Worm (Caenorhabditis elegans): ENCODE data around the gene ntl-3.

ntl-3 gene

ce11 chrIII:11881549-11881948 lies 35.3 kb upstream of the ntl-3 start (continued):
- no peak for TF ChIP-seq ctbp-1 (GFP tag; IDR thresholded peaks at IDR 0.05)
- peak; percentile 11 for TF ChIP-seq mes-2 (tag; optimal IDR thresholded peaks at IDR 0.05; ENCODE audit: poor library complexity, severe bottlenecking)
- TF ChIP-seq set-16 (GFP tag; IDR thresholded peaks at IDR 0.05), result no peak
- TF ChIP-seq zag-1 (tag; optimal IDR thresholded peaks at IDR 0.05), result no peak
- no peak for TF ChIP-seq ceh-20 (GFP tag; IDR thresholded peaks at IDR 0.05)
- no peak for TF ChIP-seq ZK337.2 (GFP tag; IDR thresholded peaks at IDR 0.05)
- TF ChIP-seq T20F7.1 (GFP tag; optimal IDR thresholded peaks at IDR 0.05), result no peak
- no peak for TF ChIP-seq duxl-1 (tag; optimal IDR thresholded peaks at IDR 0.05; ENCODE audit: poor library complexity)
- TF ChIP-seq php-3 (GFP tag; IDR thresholded peaks at IDR 0.05), result peak; percentile 82
- TF ChIP-seq nhr-102 (tag; optimal IDR thresholded peaks at IDR 0.05), result no peak
- TF ChIP-seq aha-1 (tag), result no peak
- TF ChIP-seq snpc-1.2 (GFP tag; IDR thresholded peaks at IDR 0.05), result no peak
- no peak for TF ChIP-seq attf-4 (tag; optimal IDR thresholded peaks at IDR 0.05)
- TF ChIP-seq hif-1 (tag; optimal IDR thresholded peaks at IDR 0.05), result peak in 1 of 2 experiments; percentile 5
- no peak for TF ChIP-seq tra-1 (GFP tag; IDR thresholded peaks at IDR 0.05)
- peak in 1 of 2 experiments; percentile 41 for TF ChIP-seq unc-62 (GFP tag; optimal IDR thresholded peaks at IDR 0.05 in 1 of 2)
- no peak for TF ChIP-seq unc-62 (tag; optimal IDR thresholded peaks at IDR 0.05)
- no peak for TF ChIP-seq lin-39 (tag; optimal IDR thresholded peaks at IDR 0.05)
- no peak for TF ChIP-seq lin-13 (GFP tag; optimal IDR thresholded peaks at IDR 0.05)
- TF ChIP-seq pqm-1 (tag; optimal IDR thresholded peaks at IDR 0.05), result peak; percentile 90
- no peak for TF ChIP-seq Y105C5A.15 (GFP tag; IDR thresholded peaks at IDR 0.05)
- no peak for TF ChIP-seq spr-3 (GFP tag; optimal IDR thresholded peaks at IDR 0.05)
- TF ChIP-seq dve-1 (tag; optimal IDR thresholded peaks at IDR 0.05; ENCODE audit: insufficient read depth), result peak; percentile 85
- no peak for TF ChIP-seq D1046.2 (GFP tag; IDR thresholded peaks at IDR 0.05)
- TF ChIP-seq ztf-7 (tag; optimal IDR thresholded peaks at IDR 0.05), result no peak
- no peak for TF ChIP-seq ceh-62 (tag; optimal IDR thresholded peaks at IDR 0.05)

ce11 chrIII:11878751-11879150 lies 32.5 kb upstream of the ntl-3 start, which contains the start of gene Y56A3A.6:
Y56A3A.6 (minus strand) TSS chrIII:11878803.
- TF ChIP-seq dpl-1 (GFP tag; optimal IDR thresholded peaks at IDR 0.05), result no peak
- no peak for TF ChIP-seq set-16 (GFP tag; IDR thresholded peaks at IDR 0.05)
- no peak for TF ChIP-seq hif-1 (tag; optimal IDR thresholded peaks at IDR 0.05)
- TF ChIP-seq hlh-11 (tag; optimal IDR thresholded peaks at IDR 0.05), result peak; percentile 8
- no peak for TF ChIP-seq ctbp-1 (GFP tag; IDR thresholded peaks at IDR 0.05)
- no peak for TF ChIP-seq unc-62 (GFP tag; optimal IDR thresholded peaks at IDR 0.05 in 1 of 2)
- no peak for TF ChIP-seq unc-62 (tag; optimal IDR thresholded peaks at IDR 0.05)
- peak; percentile 48 for TF ChIP-seq dve-1 (tag; optimal IDR thresholded peaks at IDR 0.05; ENCODE audit: insufficient read depth)
- TF ChIP-seq daf-19 (GFP tag; conservative IDR thresholded peaks at IDR 0.05), result no peak
- peak; percentile 87 for TF ChIP-seq pqm-1 (tag; optimal IDR thresholded peaks at IDR 0.05)
- TF ChIP-seq vab-7 (GFP tag; IDR thresholded peaks at IDR 0.05), result no peak
- TF ChIP-seq nhr-28 (tag; optimal IDR thresholded peaks at IDR 0.05), result peak; percentile 62
- TF ChIP-seq lin-15B (tag; optimal IDR thresholded peaks at IDR 0.05), result no peak
- no peak for TF ChIP-seq daf-16 (GFP tag; optimal IDR thresholded peaks at IDR 0.05)
- peak; percentile 39 for TF ChIP-seq daf-16 (tag; optimal IDR thresholded peaks at IDR 0.05)
- TF ChIP-seq dmd-6 (GFP tag; IDR thresholded peaks at IDR 0.05), result 0 out of 2 replicates have a peak, but pooled peaks have one; percentile 9
- no peak for TF ChIP-seq ama-1 (optimal IDR thresholded peaks at IDR 0.05)
- no peak for TF ChIP-seq attf-4 (tag; optimal IDR thresholded peaks at IDR 0.05)

ce11 chrIII:11876130-11876529 lies 29.9 kb upstream of the ntl-3 start:
- no peak for TF ChIP-seq lin-29 (GFP tag; IDR thresholded peaks at IDR 0.05)
- TF ChIP-seq duxl-1 (tag; optimal IDR thresholded peaks at IDR 0.05; ENCODE audit: poor library complexity), result no peak
- TF ChIP-seq tra-1 (GFP tag; IDR thresholded peaks at IDR 0.05), result no peak
- peak; percentile 55; the same call in 1 of the 2 replicates for TF ChIP-seq dmd-8 (GFP tag; IDR thresholded peaks at IDR 0.05)
- no peak for TF ChIP-seq daf-8 (GFP tag; IDR thresholded peaks at IDR 0.05)
- TF ChIP-seq cey-2 (tag; optimal IDR thresholded peaks at IDR 0.05; ENCODE audit: borderline replicate concordance, insufficient read depth), result no peak
- TF ChIP-seq F49E8.2 (tag; optimal IDR thresholded peaks at IDR 0.05; ENCODE audit: borderline replicate concordance), result no peak
- 0 out of 2 replicates have a peak, but pooled peaks have one; percentile 28 for TF ChIP-seq F26F4.8 (GFP tag; conservative IDR thresholded peaks at IDR 0.05)
- 0 out of 2 replicates have a peak, but pooled peaks have one; percentile 32 for TF ChIP-seq D1046.2 (GFP tag; IDR thresholded peaks at IDR 0.05)
- peak in 1 of 2 experiments; percentile 79 for TF ChIP-seq unc-62 (GFP tag; optimal IDR thresholded peaks at IDR 0.05 in 1 of 2)
- no peak for TF ChIP-seq unc-62 (tag; optimal IDR thresholded peaks at IDR 0.05)
- no peak for TF ChIP-seq lin-13 (GFP tag; optimal IDR thresholded peaks at IDR 0.05)
- no peak for TF ChIP-seq rbr-2 (tag; optimal IDR thresholded peaks at IDR 0.05)
- no peak for TF ChIP-seq jun-1 (tag; optimal IDR thresholded peaks at IDR 0.05)
